Worm (Caenorhabditis elegans): ENCODE results near the gene F59B1.10.

ce11 chrV:3647862-3648261 lies at the start of gene F59B1.10:
- TF ChIP-seq dao-5 (tag; optimal IDR thresholded peaks at IDR 0.05) (no peak), him-1 (tag; optimal IDR thresholded peaks at IDR 0.05) (no peak), W03F9.2 (tag; optimal IDR thresholded peaks at IDR 0.05) (no peak)

Data from whole organism, L4/young adult.